Fruit fly (Drosophila melanogaster) whole organism, embryonic: ENCODE data around the gene Pex11c.

Experiments used
- Abd-B ChIP-seq: fragments of 200-800 bp; sonication (Bioruptor generic); optimal IDR thresholded peaks from 2 replicates; lab custom pipeline; 2018; ENCODE audit warnings: missing biosample characterization, mild to moderate bottlenecking, missing genetic modification characterization, moderate library complexity
- B-H2 ChIP-seq: fragments of 200-800 bp; sonication (Bioruptor generic); optimal IDR thresholded peaks from 2 replicates; lab custom pipeline; 2018; ENCODE audit warnings: missing biosample characterization, mild to moderate bottlenecking, missing genetic modification characterization
- CG10147 ChIP-seq: fragments of 200-800 bp; sonication (Bioruptor generic); optimal IDR thresholded peaks from 2 replicates; lab custom pipeline; 2019; ENCODE audit warnings: missing biosample characterization, mild to moderate bottlenecking, missing genetic modification characterization, moderate library complexity
- CG10366 ChIP-seq: fragments of 200-800 bp; sonication (Bioruptor generic); IDR thresholded peaks from 2 replicates; pipeline ENCODE4 v1.3.6; 2022; ENCODE audit warnings: missing biosample characterization, missing genetic modification characterization
- CG10431 ChIP-seq: fragments of 200-800 bp; sonication (Bioruptor generic); optimal IDR thresholded peaks from 3 replicates; lab custom pipeline; 2018; ENCODE audit warnings: missing biosample characterization, mild to moderate bottlenecking, missing genetic modification characterization
- CG11398 ChIP-seq: fragments of 200-800 bp; sonication (Bioruptor generic); optimal IDR thresholded peaks from 2 replicates; lab custom pipeline; 2016; ENCODE audit warnings: missing biosample characterization, missing genetic modification characterization
- CG11456 ChIP-seq: fragments of 200-800 bp; sonication (Bioruptor generic); IDR thresholded peaks from 3 replicates; pipeline ENCODE4 v1.3.6; 2022; ENCODE audit warnings: missing biosample characterization, missing genetic modification characterization
- CG12071 ChIP-seq: fragments of 200-800 bp; sonication (Bioruptor generic); optimal IDR thresholded peaks from 3 replicates; lab custom pipeline; 2018; ENCODE audit warnings: missing biosample characterization, mild to moderate bottlenecking, missing genetic modification characterization
- CG12236 ChIP-seq: fragments of 200-800 bp; sonication (Bioruptor generic); optimal IDR thresholded peaks from 2 replicates; lab custom pipeline; 2016; ENCODE audit warnings: missing biosample characterization, missing genetic modification characterization
- CG13424 ChIP-seq: fragments of 200-800 bp; sonication (Bioruptor generic); optimal IDR thresholded peaks from 2 replicates; lab custom pipeline; 2019; ENCODE audit warnings: missing biosample characterization, mild to moderate bottlenecking, missing genetic modification characterization, moderate library complexity
- CG14050 ChIP-seq: fragments of 200-800 bp; sonication (Bioruptor generic); IDR thresholded peaks from 3 replicates; pipeline ENCODE4 v1.3.6; 2022; ENCODE audit warnings: missing biosample characterization, missing genetic modification characterization
- CG14441 ChIP-seq: fragments of 200-800 bp; sonication (Bioruptor generic); IDR thresholded peaks from 2 replicates; pipeline ENCODE4 v1.3.6; 2022; ENCODE audit warnings: missing biosample characterization, missing genetic modification characterization
- CG1602 ChIP-seq: fragments of 200-800 bp; sonication (Bioruptor generic); optimal IDR thresholded peaks from 3 replicates; lab custom pipeline; 2016; ENCODE audit warnings: missing biosample characterization, missing genetic modification characterization
- CG16779 ChIP-seq: fragments of 200-800 bp; sonication (Bioruptor generic); IDR thresholded peaks from 2 replicates; pipeline ENCODE4 v1.3.6; 2022; ENCODE audit warnings: missing biosample characterization, missing genetic modification characterization
- CG16863 ChIP-seq: fragments of 200-800 bp; sonication (Bioruptor generic); optimal IDR thresholded peaks from 3 replicates; lab custom pipeline; 2016; ENCODE audit warnings: missing biosample characterization, missing genetic modification characterization
- CG17385 ChIP-seq: fragments of 200-800 bp; sonication (Bioruptor generic); optimal IDR thresholded peaks from 3 replicates; lab custom pipeline; 2018; ENCODE audit warnings: missing biosample characterization, mild to moderate bottlenecking, missing genetic modification characterization
- CG18262 ChIP-seq: fragments of 200-800 bp; optimal IDR thresholded peaks from 3 replicates; lab custom pipeline; 2019; ENCODE audit warnings: missing biosample characterization, mild to moderate bottlenecking, missing genetic modification characterization, moderate library complexity
- CG18619 ChIP-seq: fragments of 200-800 bp; sonication (Bioruptor generic); optimal IDR thresholded peaks from 3 replicates; lab custom pipeline; 2017; ENCODE audit warnings: missing biosample characterization, mild to moderate bottlenecking, missing genetic modification characterization
- CG6272 ChIP-seq: fragments of 200-800 bp; sonication (Bioruptor generic); IDR thresholded peaks from 2 replicates; pipeline ENCODE4 v1.3.6; 2022; ENCODE audit warnings: missing biosample characterization, missing genetic modification characterization
- CG6791 ChIP-seq: fragments of 200-800 bp; sonication (Bioruptor generic); IDR thresholded peaks from 3 replicates; pipeline ENCODE4 v1.3.6; 2022; ENCODE audit warnings: missing biosample characterization, missing genetic modification characterization; ENCODE audit not compliant: partially characterized antibody
- CG6854 ChIP-seq: fragments of 200-800 bp; sonication (Bioruptor generic); optimal IDR thresholded peaks from 3 replicates; lab custom pipeline; 2017; ENCODE audit warnings: missing biosample characterization, mild to moderate bottlenecking, missing genetic modification characterization
- CG7556 ChIP-seq: fragments of 200-800 bp; sonication (Bioruptor generic); optimal IDR thresholded peaks from 2 replicates; lab custom pipeline; 2017; ENCODE audit warnings: missing biosample characterization, mild to moderate bottlenecking, missing genetic modification characterization
- CG7963 ChIP-seq: fragments of 200-800 bp; sonication (Bioruptor generic); IDR thresholded peaks from 3 replicates; pipeline ENCODE4 v1.3.6; 2022; ENCODE audit warnings: missing biosample characterization, missing genetic modification characterization; ENCODE audit not compliant: partially characterized antibody
- CG8281 ChIP-seq: fragments of 200-800 bp; sonication (Bioruptor generic); optimal IDR thresholded peaks from 2 replicates; lab custom pipeline; 2018; ENCODE audit warnings: missing biosample characterization, mild to moderate bottlenecking, missing genetic modification characterization, moderate library complexity
- CG8359 ChIP-seq: fragments of 200-800 bp; sonication (Bioruptor generic); optimal IDR thresholded peaks from 2 replicates; lab custom pipeline; 2017; ENCODE audit warnings: missing biosample characterization, mild to moderate bottlenecking, missing genetic modification characterization, borderline replicate concordance
- CG9609 ChIP-seq: fragments of 200-800 bp; sonication (Bioruptor generic); optimal IDR thresholded peaks from 3 replicates; lab custom pipeline; 2016; ENCODE audit warnings: missing biosample characterization, missing genetic modification characterization
- Dek ChIP-seq: fragments of 200-800 bp; sonication (Bioruptor generic); optimal IDR thresholded peaks from 3 replicates; lab custom pipeline; 2019; ENCODE audit warnings: missing biosample characterization, mild to moderate bottlenecking, missing genetic modification characterization, moderate library complexity
- Dp ChIP-seq: fragments of 200-800 bp; sonication (Bioruptor generic); optimal IDR thresholded peaks from 2 replicates; lab custom pipeline; 2018; ENCODE audit warnings: missing biosample characterization, mild to moderate bottlenecking, missing genetic modification characterization, moderate library complexity
- Elba2 ChIP-seq: fragments of 200-800 bp; sonication (Bioruptor generic); optimal IDR thresholded peaks from 3 replicates; lab custom pipeline; 2016; ENCODE audit warnings: missing biosample characterization, missing genetic modification characterization
- NfI ChIP-seq: fragments of 200-800 bp; sonication (Bioruptor generic); optimal IDR thresholded peaks from 3 replicates; lab custom pipeline; 2018; ENCODE audit warnings: missing biosample characterization, mild to moderate bottlenecking, missing genetic modification characterization, moderate library complexity
- Ravus ChIP-seq: fragments of 200-800 bp; sonication (Bioruptor generic); IDR thresholded peaks from 2 replicates; pipeline ENCODE4 v1.3.6; 2022; ENCODE audit warnings: missing biosample characterization, missing genetic modification characterization
- Rfx ChIP-seq: fragments of 200-800 bp; sonication (Bioruptor generic); IDR thresholded peaks from 2 replicates; pipeline ENCODE4 v1.3.6; 2022; ENCODE audit warnings: missing biosample characterization, missing genetic modification characterization
- Xrp1 ChIP-seq: fragments of 200-800 bp; sonication (Bioruptor generic); IDR thresholded peaks from 2 replicates; pipeline ENCODE4 v1.3.6; 2022; ENCODE audit warnings: missing biosample characterization, missing genetic modification characterization
- ac ChIP-seq: fragments of 200-800 bp; sonication (Bioruptor generic); optimal IDR thresholded peaks from 3 replicates; lab custom pipeline; 2017; ENCODE audit warnings: missing biosample characterization, mild to moderate bottlenecking, missing genetic modification characterization
- amos ChIP-seq: fragments of 200-800 bp; sonication (Bioruptor generic); IDR thresholded peaks from 2 replicates; pipeline ENCODE4 v1.3.6; 2022; ENCODE audit warnings: missing biosample characterization, missing genetic modification characterization; ENCODE audit not compliant: partially characterized antibody
- bigmax ChIP-seq: fragments of 200-800 bp; sonication (Bioruptor generic); optimal IDR thresholded peaks from 2 replicates; lab custom pipeline; 2018; ENCODE audit warnings: missing biosample characterization, mild to moderate bottlenecking, missing genetic modification characterization
- cas ChIP-seq: fragments of 200-800 bp; sonication (Bioruptor generic); IDR thresholded peaks from 2 replicates; pipeline ENCODE4 v1.3.6; 2022; ENCODE audit warnings: missing biosample characterization, missing genetic modification characterization
- disco-r ChIP-seq: fragments of 200-800 bp; sonication (Bioruptor generic); optimal IDR thresholded peaks from 2 replicates; lab custom pipeline; 2016; ENCODE audit warnings: missing biosample characterization, missing genetic modification characterization
- emc ChIP-seq: fragments of 200-800 bp; sonication (Bioruptor generic); optimal IDR thresholded peaks from 2 replicates; lab custom pipeline; 2016; ENCODE audit warnings: missing biosample characterization, missing genetic modification characterization
- ftz-f1 ChIP-seq: fragments of 200-800 bp; sonication (Bioruptor generic); optimal IDR thresholded peaks from 2 replicates; lab custom pipeline; 2016; ENCODE audit warnings: missing biosample characterization, missing genetic modification characterization
- gsb ChIP-seq: fragments of 200-800 bp; sonication (Bioruptor generic); IDR thresholded peaks from 2 replicates; pipeline ENCODE4 v1.3.6; 2022; ENCODE audit warnings: missing biosample characterization, missing genetic modification characterization
- nerfin-2 ChIP-seq: fragments of 200-800 bp; sonication (Bioruptor generic); IDR thresholded peaks from 2 replicates; pipeline ENCODE4 v1.3.6; 2022; ENCODE audit warnings: missing biosample characterization, missing genetic modification characterization; ENCODE audit not compliant: partially characterized antibody
- otp ChIP-seq: fragments of 200-800 bp; sonication (Bioruptor generic); IDR thresholded peaks from 3 replicates; pipeline ENCODE4, ENCODE4 v1.3.6; 2022; ENCODE audit warnings: missing biosample characterization, missing genetic modification characterization
- pan ChIP-seq, 4 experiments: fragments of >200 bp in 3 of 4; fragments of 200-800 bp in 1 of 4; sonication (Bioruptor generic) in 1 of 4; optimal IDR thresholded peaks in 3 of 4; IDR thresholded peaks in 1 of 4; 2 replicates each; pipeline versions ENCODE4 v1.3.6 to Lab custom; 2017 to 2022; ENCODE audit warnings: missing biosample characterization in 2 of 4, missing genetic modification characterization in 2 of 4, mixed read lengths in 1 of 4
- pnt ChIP-seq: fragments of 200-800 bp; sonication (Bioruptor generic); optimal IDR thresholded peaks from 3 replicates; lab custom pipeline; 2016; ENCODE audit warnings: missing biosample characterization, missing genetic modification characterization
- row ChIP-seq: fragments of 200-800 bp; sonication (Bioruptor generic); IDR thresholded peaks from 3 replicates; pipeline ENCODE4 v1.3.6; 2022; ENCODE audit warnings: missing biosample characterization, missing genetic modification characterization
- sob ChIP-seq: fragments of 200-800 bp; sonication (Bioruptor generic); IDR thresholded peaks from 2 replicates; pipeline ENCODE4 v1.3.6; 2022; ENCODE audit warnings: missing biosample characterization, missing genetic modification characterization
- trh ChIP-seq: fragments of 200-800 bp; sonication (Bioruptor generic); optimal IDR thresholded peaks from 2 replicates; lab custom pipeline; 2016; ENCODE audit warnings: missing biosample characterization, missing genetic modification characterization
- unpg ChIP-seq: fragments of 200-800 bp; sonication (Bioruptor generic); optimal IDR thresholded peaks from 3 replicates; lab custom pipeline; 2018; ENCODE audit warnings: missing biosample characterization, mild to moderate bottlenecking, missing genetic modification characterization, moderate library complexity
- zfh1 ChIP-seq: fragments of 200-800 bp; sonication (Bioruptor generic); IDR thresholded peaks from 3 replicates; pipeline ENCODE4 v1.3.6; 2022; ENCODE audit warnings: missing biosample characterization, missing genetic modification characterization

Gene Pex11c

dm6 chr3R:23295360-23295772 lies 37.2 kb downstream of the Pex11c start (continued):
- TF ChIP-seq nerfin-2 (GFP tag; lab: Robert Waterston, UW) (peak; percentile 49; the same call in 1 of the 2 replicates), amos (GFP tag; lab: Robert Waterston, UW) (peak; percentile 32; the same call in 1 of the 2 replicates), sob (peak; percentile 60), NfI (peak; percentile 9), CG10147 (GFP tag; lab: Kevin White, UChicago) (no peak), CG9609 (no peak), otp (GFP tag; lab: Robert Waterston, UW) (peak; percentile 58; the same call in 1 of the 3 replicates), trh (GFP tag; lab: Kevin White, UChicago) (no peak), Abd-B (GFP tag; lab: Kevin White, UChicago) (no peak), pnt (GFP tag; lab: Kevin White, UChicago) (no peak), B-H2 (GFP tag; lab: Kevin White, UChicago) (no peak), Elba2 (GFP tag; lab: Kevin White, UChicago) (no peak), ac (peak; percentile 41), cas (no peak), CG7556 (GFP tag; lab: Kevin White, UChicago) (no peak), CG13424 (no peak), Dek (tag; lab: Kevin White, UChicago) (no peak), ftz-f1 (GFP tag; lab: Kevin White, UChicago) (peak; percentile 83), bigmax (no peak), disco-r (GFP tag; lab: Kevin White, UChicago) (no peak), CG10366 (GFP tag; lab: Robert Waterston, UW) (no peak), CG11398 (GFP tag; lab: Kevin White, UChicago) (no peak), CG10431 (peak; percentile 20), CG16779 (no peak), emc (GFP tag; lab: Kevin White, UChicago) (no peak), CG14050 (GFP tag; lab: Robert Waterston, UW) (no peak), CG8359 (GFP tag; lab: Kevin White, UChicago) (no peak), CG6854 (peak; percentile 39), Xrp1 (GFP tag; lab: Robert Waterston, UW) (peak; percentile 30; the same call in 1 of the 2 replicates), CG6272 (GFP tag; lab: Robert Waterston, UW) (no peak), Dp (GFP tag; lab: Kevin White, UChicago) (no peak), CG7963 (GFP tag; lab: Robert Waterston, UW) (no peak), CG12071 (GFP tag; lab: Kevin White, UChicago) (peak; percentile 31), CG17385 (GFP tag; lab: Kevin White, UChicago) (peak; percentile 44), unpg (GFP tag; lab: Kevin White, UChicago) (peak; percentile 45), CG18262 (tag; lab: Kevin White, UChicago) (peak; percentile 29), CG16863 (GFP tag; lab: Kevin White, UChicago) (no peak), zfh1 (GFP tag; lab: Robert Waterston, UW) (peak; percentile 55; the same call in 1 of the 3 replicates), CG14441 (GFP tag; lab: Robert Waterston, UW) (no peak), CG1602 (GFP tag; lab: Kevin White, UChicago) (no peak), Rfx (GFP tag; lab: Robert Waterston, UW) (peak; percentile 41; the same call in 1 of the 2 replicates), CG18619 (GFP tag; lab: Kevin White, UChicago) (no peak), pan (optimal IDR thresholded peaks at IDR 0.05; lab: Kevin White, UChicago) (no peak), pan (GFP tag; optimal IDR thresholded peaks at IDR 0.05 in 1 of 2, IDR thresholded peaks at IDR 0.05 in 1 of 2) (peak in 1 of 2 experiments; percentile 48), CG6791 (GFP tag; lab: Robert Waterston, UW) (peak; percentile 37; the same call in 1 of the 3 replicates), row (GFP tag; lab: Robert Waterston, UW) (0 out of 3 replicates have a peak, but pooled peaks have one; percentile 27), CG11456 (GFP tag; lab: Robert Waterston, UW) (no peak), Ravus (no peak), CG12236 (GFP tag; lab: Kevin White, UChicago) (no peak), gsb (no peak), CG8281 (no peak)
